Worm (Caenorhabditis elegans): ENCODE data around the gene fbxb-46.

DNA sequence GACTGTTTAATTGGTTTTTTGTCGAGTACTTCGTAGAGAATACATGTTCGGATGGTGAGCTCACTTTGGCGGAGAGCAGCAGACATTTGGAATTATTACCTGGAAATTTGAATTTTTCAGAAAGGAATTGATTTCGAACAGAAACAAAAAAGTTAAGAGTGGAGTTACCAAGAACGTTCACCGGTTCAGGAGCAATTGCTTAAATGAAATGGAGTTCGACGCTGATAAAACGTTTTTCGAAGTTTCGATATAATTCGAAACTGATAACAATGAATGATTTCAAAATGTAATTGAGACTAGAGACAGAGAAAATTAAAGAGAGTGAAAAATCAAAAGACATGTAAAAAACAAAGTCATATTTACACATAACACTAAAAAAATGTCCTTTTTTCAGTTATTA lies 39.7 kb upstream of the fbxb-46 start, which contains the start of gene fbxa-163:
- TF ChIP-seq dao-5 (tag; optimal IDR thresholded peaks at IDR 0.05) (no peak), W03F9.2 (tag; optimal IDR thresholded peaks at IDR 0.05) (no peak), him-1 (tag; optimal IDR thresholded peaks at IDR 0.05) (no peak)
